Fruit fly (Drosophila melanogaster) whole organism, embryonic: ENCODE measurements around the gene CG3117.
A peak's percentile ranks its signal among the peaks of the same experiment; 100 is the strongest.

ENCODE experiments used
- Aef1 ChIP-seq: fragments of 200-800 bp; sonication (Bioruptor generic); IDR thresholded peaks from 3 replicates; pipeline ENCODE4 v1.3.6; 2022; ENCODE audit warnings: missing biosample characterization, missing genetic modification characterization
- Antp ChIP-seq: fragments of 200-800 bp; sonication (Bioruptor generic); optimal IDR thresholded peaks from 3 replicates; lab custom pipeline; 2016; ENCODE audit warnings: missing biosample characterization, missing genetic modification characterization
- CG1024 ChIP-seq: fragments of 200-800 bp; sonication (Bioruptor generic); IDR thresholded peaks from 2 replicates; pipeline ENCODE4 v1.3.6; 2022; ENCODE audit warnings: missing biosample characterization, missing genetic modification characterization
- CG10959 ChIP-seq: fragments of 200-800 bp; sonication (Bioruptor generic); IDR thresholded peaks from 2 replicates; pipeline ENCODE4 v1.3.6; 2022; ENCODE audit warnings: missing biosample characterization, missing genetic modification characterization
- CG11723 ChIP-seq: fragments of 200-800 bp; sonication (Bioruptor generic); optimal IDR thresholded peaks from 2 replicates; lab custom pipeline; 2017; ENCODE audit warnings: missing biosample characterization, mild to moderate bottlenecking, missing genetic modification characterization
- CG14014 ChIP-seq: fragments of 200-800 bp; sonication (Bioruptor generic); IDR thresholded peaks from 2 replicates; pipeline ENCODE4 v1.3.6; 2022; ENCODE audit warnings: missing biosample characterization, missing genetic modification characterization
- CG14667 ChIP-seq: fragments of 200-800 bp; sonication (Bioruptor generic); IDR thresholded peaks from 2 replicates; pipeline ENCODE4 v1.3.6; 2022; ENCODE audit warnings: missing biosample characterization, missing genetic modification characterization
- CG15514 ChIP-seq: fragments of 200-800 bp; sonication (Bioruptor generic); optimal IDR thresholded peaks from 3 replicates; lab custom pipeline; 2017; ENCODE audit warnings: missing biosample characterization, missing genetic modification characterization, mild to moderate bottlenecking, moderate library complexity, missing genetic modification reagents
- CG17359 ChIP-seq: fragments of 200-800 bp; sonication (Bioruptor generic); optimal IDR thresholded peaks from 3 replicates; lab custom pipeline; 2018; ENCODE audit warnings: missing biosample characterization, mild to moderate bottlenecking, missing genetic modification characterization, moderate library complexity
- CG17385 ChIP-seq: fragments of 200-800 bp; sonication (Bioruptor generic); optimal IDR thresholded peaks from 3 replicates; lab custom pipeline; 2018; ENCODE audit warnings: missing biosample characterization, mild to moderate bottlenecking, missing genetic modification characterization
- CG18476 ChIP-seq: fragments of 200-800 bp; sonication (Bioruptor generic); optimal IDR thresholded peaks from 2 replicates; lab custom pipeline; 2016; ENCODE audit warnings: missing biosample characterization, mild to moderate bottlenecking, missing genetic modification characterization
- CG18599 ChIP-seq: fragments of 200-800 bp; sonication (Bioruptor generic); optimal IDR thresholded peaks from 3 replicates; lab custom pipeline; 2017; ENCODE audit warnings: missing biosample characterization, missing genetic modification characterization, mild to moderate bottlenecking, moderate library complexity, missing genetic modification reagents
- CG2678 ChIP-seq: fragments of 200-800 bp; sonication (Bioruptor generic); optimal IDR thresholded peaks from 3 replicates; lab custom pipeline; 2019; ENCODE audit warnings: missing biosample characterization, mild to moderate bottlenecking, missing genetic modification characterization, moderate library complexity
- CG3281 ChIP-seq: fragments of 200-800 bp; sonication (Bioruptor generic); optimal IDR thresholded peaks from 3 replicates; lab custom pipeline; 2017; ENCODE audit warnings: missing biosample characterization, mild to moderate bottlenecking, missing genetic modification characterization
- CG34422 ChIP-seq: fragments of 200-800 bp; sonication (Bioruptor generic); IDR thresholded peaks from 3 replicates; pipeline ENCODE4 v1.3.6; 2022; ENCODE audit warnings: missing biosample characterization, missing genetic modification characterization
- CG4282 ChIP-seq: fragments of 200-800 bp; sonication (Bioruptor generic); optimal IDR thresholded peaks from 2 replicates; lab custom pipeline; 2016; ENCODE audit warnings: missing biosample characterization, missing genetic modification characterization
- CG4360 ChIP-seq: fragments of 200-800 bp; sonication (Bioruptor generic); IDR thresholded peaks from 2 replicates; pipeline ENCODE4 v1.3.6; 2022; ENCODE audit warnings: missing biosample characterization, missing genetic modification characterization
- CG43689 ChIP-seq: fragments of 200-800 bp; sonication (Bioruptor generic); IDR thresholded peaks from 2 replicates; pipeline ENCODE4 v1.3.6; 2022; ENCODE audit warnings: missing biosample characterization, missing genetic modification characterization
- CG4424 ChIP-seq: fragments of 200-800 bp; sonication (Bioruptor generic); optimal IDR thresholded peaks from 3 replicates; lab custom pipeline; 2016; ENCODE audit warnings: missing biosample characterization, missing genetic modification characterization
- CG4820 ChIP-seq: fragments of 200-800 bp; sonication (Bioruptor generic); optimal IDR thresholded peaks from 3 replicates; lab custom pipeline; 2016; ENCODE audit warnings: missing biosample characterization, missing genetic modification characterization
- CG6654 ChIP-seq: fragments of 200-800 bp; sonication (Bioruptor generic); optimal IDR thresholded peaks from 2 replicates; lab custom pipeline; 2017; ENCODE audit warnings: missing biosample characterization, mild to moderate bottlenecking, missing genetic modification characterization
- CG6765 ChIP-seq: fragments of 200-800 bp; sonication (Bioruptor generic); optimal IDR thresholded peaks from 3 replicates; lab custom pipeline; 2017; ENCODE audit warnings: missing biosample characterization, mild to moderate bottlenecking, missing genetic modification characterization
- CG7928 ChIP-seq: fragments of 200-800 bp; sonication (Bioruptor generic); optimal IDR thresholded peaks from 2 replicates; lab custom pipeline; 2017; ENCODE audit warnings: missing biosample characterization, mild to moderate bottlenecking, missing genetic modification characterization
- CTCF ChIP-seq: fragments of 200-800 bp; sonication (Bioruptor generic); optimal IDR thresholded peaks from 2 replicates; lab custom pipeline; 2017; ENCODE audit warnings: missing biosample characterization, mild to moderate bottlenecking, missing genetic modification characterization, moderate library complexity
- Dll ChIP-seq: fragments of 200-800 bp; sonication (Bioruptor generic); IDR thresholded peaks from 4 replicates; pipeline ENCODE4 v1.3.6; 2022; ENCODE audit warnings: missing biosample characterization, missing genetic modification characterization; ENCODE audit not compliant: partially characterized antibody
- E2f2 ChIP-seq: fragments of 200-800 bp; sonication (Bioruptor generic); IDR thresholded peaks from 2 replicates; pipeline ENCODE4 v1.3.6; 2022; ENCODE audit warnings: missing biosample characterization, missing genetic modification characterization
- ERR ChIP-seq: fragments of 200-800 bp; sonication (Bioruptor generic); optimal IDR thresholded peaks from 2 replicates; lab custom pipeline; 2016; ENCODE audit warnings: missing biosample characterization, missing genetic modification characterization
- Fer3 ChIP-seq: fragments of 200-800 bp; sonication (Bioruptor generic); optimal IDR thresholded peaks from 2 replicates; lab custom pipeline; 2018; ENCODE audit warnings: missing biosample characterization, mild to moderate bottlenecking, missing genetic modification characterization, moderate library complexity
- HLH4C ChIP-seq: fragments of 200-800 bp; sonication (Bioruptor generic); IDR thresholded peaks from 3 replicates; pipeline ENCODE4 v1.3.6; 2022; ENCODE audit warnings: missing biosample characterization, missing genetic modification characterization; ENCODE audit not compliant: partially characterized antibody
- Hmx ChIP-seq: fragments of 200-800 bp; sonication (Bioruptor generic); optimal IDR thresholded peaks from 2 replicates; lab custom pipeline; 2016; ENCODE audit warnings: missing biosample characterization, missing genetic modification characterization
- MBD-R2 ChIP-seq: fragments of 200-800 bp; sonication (Bioruptor generic); IDR thresholded peaks from 2 replicates; pipeline ENCODE4 v1.3.6; 2022; ENCODE audit warnings: missing biosample characterization, missing genetic modification characterization
- MESR4 ChIP-seq: fragments of 200-800 bp; sonication (Bioruptor generic); optimal IDR thresholded peaks from 2 replicates; lab custom pipeline; 2018; ENCODE audit warnings: missing biosample characterization, mild to moderate bottlenecking, missing genetic modification characterization, moderate library complexity
- MTF-1 ChIP-seq: fragments of 200-800 bp; sonication (Bioruptor generic); optimal IDR thresholded peaks from 2 replicates; lab custom pipeline; 2018; ENCODE audit warnings: missing biosample characterization, mild to moderate bottlenecking, missing genetic modification characterization, borderline replicate concordance
- Max ChIP-seq: fragments of 200-800 bp; sonication (Bioruptor generic); optimal IDR thresholded peaks from 2 replicates; lab custom pipeline; 2016; ENCODE audit warnings: missing biosample characterization, mild to moderate bottlenecking, missing genetic modification characterization
- Myb ChIP-seq: fragments of 200-800 bp; sonication (Bioruptor generic); optimal IDR thresholded peaks from 2 replicates; lab custom pipeline; 2016; ENCODE audit warnings: missing biosample characterization, missing genetic modification characterization
- NFAT ChIP-seq: fragments of 200-800 bp; sonication (Bioruptor generic); IDR thresholded peaks from 2 replicates; pipeline ENCODE4 v1.3.6; 2022; ENCODE audit warnings: missing biosample characterization, missing genetic modification characterization
- Trl ChIP-seq, 3 experiments: fragments of >200 bp in 2 of 3; fragments of 200-800 bp in 1 of 3; sonication (Bioruptor generic) in 1 of 3; optimal IDR thresholded peaks; 2 replicates in 1 of 3; 3 replicates in 2 of 3; lab custom pipeline; 2016 to 2017; ENCODE audit warnings: missing biosample characterization in 1 of 3, missing genetic modification characterization in 1 of 3
- aop ChIP-seq: fragments of 200-800 bp; sonication (Bioruptor generic); IDR thresholded peaks from 2 replicates; pipeline ENCODE4 v1.3.6; 2022; ENCODE audit warnings: missing biosample characterization, missing genetic modification characterization
- chif ChIP-seq, 2 experiments: fragments of 200-800 bp; sonication (Bioruptor generic); optimal IDR thresholded peaks; 3 replicates each; lab custom pipeline; 2016; ENCODE audit warnings: missing biosample characterization in 2 of 2, missing genetic modification characterization in 2 of 2
- gsb-n ChIP-seq: fragments of 200-800 bp; sonication (Bioruptor generic); optimal IDR thresholded peaks from 3 replicates; lab custom pipeline; 2018; ENCODE audit warnings: missing biosample characterization, mild to moderate bottlenecking, missing genetic modification characterization
- mld ChIP-seq: fragments of 200-800 bp; sonication (Bioruptor generic); IDR thresholded peaks from 3 replicates; pipeline ENCODE4 v1.3.6; 2022; ENCODE audit warnings: missing biosample characterization, missing genetic modification characterization; ENCODE audit not compliant: partially characterized antibody
- nerfin-1 ChIP-seq: fragments of 200-800 bp; sonication (Bioruptor generic); optimal IDR thresholded peaks from 3 replicates; lab custom pipeline; 2019; ENCODE audit warnings: missing biosample characterization, mild to moderate bottlenecking, missing genetic modification characterization, moderate library complexity
- pb ChIP-seq: fragments of 200-800 bp; sonication (Bioruptor generic); optimal IDR thresholded peaks from 3 replicates; lab custom pipeline; 2016; ENCODE audit warnings: missing biosample characterization, missing genetic modification characterization
- sens ChIP-seq: fragments of 200-800 bp; sonication (Bioruptor generic); peaks from one replicate; lab custom pipeline; 2016; ENCODE audit warnings: missing biosample characterization, missing genetic modification characterization
- slbo ChIP-seq: fragments of 200-800 bp; sonication (Bioruptor generic); IDR thresholded peaks from 2 replicates; pipeline ENCODE4 v1.3.6; 2022; ENCODE audit warnings: missing biosample characterization, missing genetic modification characterization
- sna ChIP-seq: fragments of 200-800 bp; sonication (Bioruptor generic); IDR thresholded peaks from 2 replicates; pipeline ENCODE4 v1.3.6; 2022; ENCODE audit warnings: missing biosample characterization, missing genetic modification characterization; ENCODE audit not compliant: partially characterized antibody
- so ChIP-seq: fragments of 200-800 bp; sonication (Bioruptor generic); IDR thresholded peaks from 3 replicates; pipeline ENCODE4 v1.3.6; 2022; ENCODE audit warnings: missing biosample characterization, missing genetic modification characterization
- sr ChIP-seq: fragments of 200-800 bp; sonication (Bioruptor generic); IDR thresholded peaks from 3 replicates; pipeline ENCODE4 v1.3.6; 2022; ENCODE audit warnings: missing biosample characterization, missing genetic modification characterization
- sug ChIP-seq: fragments of 200-800 bp; optimal IDR thresholded peaks from 2 replicates; lab custom pipeline; 2019; ENCODE audit warnings: missing biosample characterization, mild to moderate bottlenecking, missing genetic modification characterization, moderate library complexity
- toy ChIP-seq: fragments of 200-800 bp; sonication (Bioruptor generic); IDR thresholded peaks from 2 replicates; pipeline ENCODE4 v1.3.6; 2022; ENCODE audit warnings: missing biosample characterization, missing genetic modification characterization
- ttk ChIP-seq: fragments of 200-800 bp; sonication (Bioruptor generic); IDR thresholded peaks from 2 replicates; pipeline ENCODE4 v2.1.2; 2022; ENCODE audit warnings: missing biosample characterization, missing genetic modification characterization

The CG3117 gene

DNA sequence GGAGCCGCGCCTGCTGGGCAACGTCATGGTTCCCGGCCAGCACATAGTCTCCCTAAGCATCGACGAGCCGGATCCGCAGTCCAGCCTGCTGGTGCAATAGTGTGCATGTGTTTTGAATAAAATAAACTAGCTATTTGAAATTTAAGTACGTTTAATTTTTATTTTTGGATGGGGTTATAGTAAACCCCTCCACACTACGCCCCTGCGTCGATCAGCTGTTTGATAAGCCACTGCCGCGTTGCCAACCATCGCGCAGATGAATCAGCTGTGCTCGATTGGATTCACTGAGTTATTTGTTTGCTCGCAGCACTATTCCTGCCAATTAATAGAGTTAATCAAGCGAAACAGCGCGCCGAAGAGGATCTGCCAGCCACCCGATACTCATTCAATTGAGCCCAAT, 31.8 kb upstream of the CG3117 start, which contains the start of gene RabGGTb (continued):
- TF ChIP-seq CG6765 (GFP tag; lab: Kevin White, UChicago), result peak; percentile 28
- TF ChIP-seq aop (GFP tag; lab: Robert Waterston, UW), result no peak
- peak; percentile 98 for TF ChIP-seq MBD-R2 (GFP tag; lab: Robert Waterston, UW)
- peak; percentile 31 for TF ChIP-seq sug
- TF ChIP-seq Fer3 (tag; lab: Kevin White, UChicago), result peak; percentile 26
- no peak for TF ChIP-seq mld (GFP tag; lab: Robert Waterston, UW)
- TF ChIP-seq CG15514 (GFP tag; lab: Kevin White, UChicago), result no peak
- TF ChIP-seq CG14667 (GFP tag; lab: Robert Waterston, UW), result peak; percentile 51
- TF ChIP-seq CG18599 (GFP tag; lab: Kevin White, UChicago), result peak; percentile 67
- peak; percentile 63 for TF ChIP-seq MESR4 (GFP tag; lab: Kevin White, UChicago)
- no peak for TF ChIP-seq CTCF (GFP tag; lab: Kevin White, UChicago)
- peak; percentile 64 for TF ChIP-seq Antp
- TF ChIP-seq sna (GFP tag; lab: Robert Waterston, UW), result peak; percentile 30; the same call in 1 of the 2 replicates
- peak; percentile 45 for TF ChIP-seq CG3281 (GFP tag; lab: Kevin White, UChicago)
- TF ChIP-seq Hmx, result peak; percentile 13
- TF ChIP-seq CG2678 (tag; lab: Kevin White, UChicago), result peak; percentile 61
- TF ChIP-seq MTF-1 (GFP tag; lab: Kevin White, UChicago), result peak; percentile 11
- peak in 1 of 2 experiments; percentile 50 for TF ChIP-seq chif (GFP tag; optimal IDR thresholded peaks at IDR 0.05; lab: Kevin White, UChicago)
- peak; percentile 46 for TF ChIP-seq ttk
- 0 out of 2 replicates have a peak, but pooled peaks have one; percentile 41 for TF ChIP-seq CG10959 (GFP tag; lab: Robert Waterston, UW)
- TF ChIP-seq Max (GFP tag; lab: Kevin White, UChicago), result peak; percentile 5
- TF ChIP-seq CG14014 (GFP tag; lab: Robert Waterston, UW), result peak; percentile 77
- no peak for TF ChIP-seq CG4282
- peak; percentile 50; the same call in 1 of the 2 replicates for TF ChIP-seq CG43689 (GFP tag; lab: Robert Waterston, UW)
- TF ChIP-seq pb, result no peak
- no peak for TF ChIP-seq nerfin-1 (tag; lab: Kevin White, UChicago)
- peak; percentile 77; the same call in 2 of the 3 replicates for TF ChIP-seq so (GFP tag; lab: Robert Waterston, UW)
- peak; percentile 41; the same call in 2 of the 3 replicates for TF ChIP-seq sr (GFP tag; lab: Robert Waterston, UW)
- TF ChIP-seq toy (GFP tag; lab: Robert Waterston, UW), result no peak
- TF ChIP-seq Myb (GFP tag; lab: Kevin White, UChicago), result peak; percentile 47
- TF ChIP-seq slbo (GFP tag; lab: Robert Waterston, UW), result peak; percentile 86
- peak; percentile 24 for TF ChIP-seq CG11723
- TF ChIP-seq HLH4C (GFP tag; lab: Robert Waterston, UW), result no peak
- TF ChIP-seq CG4424 (GFP tag; lab: Kevin White, UChicago), result peak; percentile 58
- TF ChIP-seq CG18476, result peak; percentile 5
- TF ChIP-seq Trl (optimal IDR thresholded peaks at IDR 0.05; lab: Kevin White, UChicago), result no peak
- peak; percentile 35 for TF ChIP-seq Trl (GFP tag; optimal IDR thresholded peaks at IDR 0.05; lab: Kevin White, UChicago)
- TF ChIP-seq Dll, result peak; percentile 57; the same call in 1 of the 4 replicates
- peak; percentile 33 for TF ChIP-seq CG17359
- peak; percentile 15 for TF ChIP-seq ERR (GFP tag; lab: Kevin White, UChicago)
- peak; percentile 15; the same call in 1 of the 2 replicates for TF ChIP-seq CG4360 (GFP tag; lab: Robert Waterston, UW)
- peak; percentile 23 for TF ChIP-seq CG4820 (GFP tag; lab: Kevin White, UChicago)
- TF ChIP-seq E2f2 (GFP tag; lab: Robert Waterston, UW), result peak; percentile 14; the same call in 1 of the 2 replicates
- TF ChIP-seq CG1024 (GFP tag; lab: Robert Waterston, UW), result peak; percentile 47; the same call in 1 of the 2 replicates
- peak; percentile 54 for TF ChIP-seq CG17385 (GFP tag; lab: Kevin White, UChicago)
- peak; percentile 58 for TF ChIP-seq Aef1
- TF ChIP-seq CG34422 (GFP tag; lab: Robert Waterston, UW), result peak; percentile 85
- TF ChIP-seq NFAT (GFP tag; lab: Robert Waterston, UW), result peak; percentile 80
- peak; percentile 88 for TF ChIP-seq sens
- TF ChIP-seq CG7928 (GFP tag; lab: Kevin White, UChicago), result no peak
- peak; percentile 52 for TF ChIP-seq gsb-n (tag; lab: Kevin White, UChicago)
- TF ChIP-seq CG6654 (GFP tag; lab: Kevin White, UChicago), result no peak
